Worm (Caenorhabditis elegans): ENCODE measurements around the gene F47E1.20.

ce11 chrX:9022779-9023178 lies 26.0 kb upstream of the F47E1.20 start, which contains the start of gene T25B6.6:
- TF ChIP-seq snpc-1.2 (GFP tag; IDR thresholded peaks at IDR 0.05): no peak
- no peak for TF ChIP-seq nhr-237 (tag; optimal IDR thresholded peaks at IDR 0.05)
- no peak for TF ChIP-seq lin-39 (tag; optimal IDR thresholded peaks at IDR 0.05)
- no peak for TF ChIP-seq pqm-1 (tag; optimal IDR thresholded peaks at IDR 0.05)
- no peak for TF ChIP-seq zip-11 (GFP tag; IDR thresholded peaks at IDR 0.05)
- no peak for TF ChIP-seq lin-15B (tag; optimal IDR thresholded peaks at IDR 0.05)
- TF ChIP-seq ZK546.5 (tag; optimal IDR thresholded peaks at IDR 0.05): no peak
- no peak for TF ChIP-seq mxl-2 (GFP tag; conservative IDR thresholded peaks at IDR 0.05)
